Worm (Caenorhabditis elegans) whole organism, L4 larva: Measurements from ENCODE around the gene wdr-5.3.

Experiments
- F37D6.2 ChIP-seq: sonication (generic microtip); optimal IDR thresholded peaks from 2 replicates; lab custom pipeline; 2016; ENCODE audit warnings: mild to moderate bottlenecking, missing genetic modification characterization, missing compliant biosample characterization
- R02D3.7 ChIP-seq: fragments of 150-350 bp; sonication (generic microtip); optimal IDR thresholded peaks from 3 replicates; lab custom pipeline; 2014; ENCODE audit warnings: missing biosample characterization, missing genetic modification characterization
- T26A8.4 ChIP-seq: fragments of 200-800 bp; sonication (Bioruptor generic); IDR thresholded peaks from 2 replicates; pipeline ENCODE4 v1.3.6; 2022; ENCODE audit warnings: missing genetic modification characterization, missing compliant biosample characterization
- aly-2 ChIP-seq: sonication (generic microtip); optimal IDR thresholded peaks from 2 replicates; lab custom pipeline; 2018; ENCODE audit warnings: missing biosample characterization, missing genetic modification characterization
- ama-1 ChIP-seq: fragments of 150-350 bp; optimal IDR thresholded peaks from 2 replicates; lab custom pipeline; 2014; ENCODE audit warnings: inconsistent platforms, mixed read lengths
- attf-4 ChIP-seq: sonication (generic microtip); optimal IDR thresholded peaks from 3 replicates; lab custom pipeline; 2017; ENCODE audit warnings: missing biosample characterization, missing genetic modification characterization
- ces-1 ChIP-seq: fragments of 150-350 bp; sonication (generic microtip); optimal IDR thresholded peaks from 4 replicates; lab custom pipeline; 2014; ENCODE audit warnings: missing biosample characterization, missing genetic modification reagents, missing genetic modification characterization
- daf-8 ChIP-seq: fragments of 200-800 bp; sonication (Bioruptor generic); IDR thresholded peaks from 2 replicates; pipeline ENCODE4 v1.3.6; 2022; ENCODE audit warnings: missing genetic modification characterization, missing compliant biosample characterization
- dmd-6 ChIP-seq: fragments of 200-800 bp; sonication (Bioruptor generic); IDR thresholded peaks from 2 replicates; pipeline ENCODE4 v1.3.6; 2022; ENCODE audit warnings: missing genetic modification reagents, missing genetic modification characterization, missing compliant biosample characterization
- dmd-9 ChIP-seq: fragments of 200-800 bp; sonication (Bioruptor generic); IDR thresholded peaks from 2 replicates; pipeline ENCODE4 v1.3.6; 2022; ENCODE audit warnings: missing genetic modification reagents, missing genetic modification characterization, missing compliant biosample characterization
- duxl-1 ChIP-seq: sonication (generic microtip); optimal IDR thresholded peaks from 2 replicates; lab custom pipeline; 2016; ENCODE audit warnings: mild to moderate bottlenecking, missing genetic modification characterization, moderate library complexity, missing compliant biosample characterization; ENCODE audit not compliant: poor library complexity
- dve-1 ChIP-seq: sonication (generic microtip); optimal IDR thresholded peaks from 2 replicates; lab custom pipeline; 2017; ENCODE audit warnings: antibody characterized with exemption, mild to moderate bottlenecking, missing genetic modification characterization, missing compliant biosample characterization; ENCODE audit not compliant: insufficient read depth
- egl-27 ChIP-seq: sonication (generic microtip); optimal IDR thresholded peaks from 3 replicates; lab custom pipeline; 2017; ENCODE audit warnings: missing biosample characterization, missing genetic modification reagents, missing genetic modification characterization
- gei-8 ChIP-seq: fragments of 200-800 bp; sonication (Bioruptor generic); optimal IDR thresholded peaks from 2 replicates; lab custom pipeline; 2018; ENCODE audit warnings: mild to moderate bottlenecking, missing genetic modification characterization, missing compliant biosample characterization
- hif-1 ChIP-seq, 2 experiments: sonication (generic microtip); optimal IDR thresholded peaks; 2 replicates each; lab custom pipeline; 2016 to 2017; ENCODE audit warnings: missing compliant biosample characterization in 2 of 2, missing genetic modification characterization in 2 of 2, missing genetic modification reagents in 2 of 2, missing genotype in 2 of 2, mild to moderate bottlenecking in 1 of 2
- hlh-11 ChIP-seq: fragments of 200-800 bp; sonication (Bioruptor generic); optimal IDR thresholded peaks from 2 replicates; lab custom pipeline; 2018; ENCODE audit warnings: mild to moderate bottlenecking, missing genetic modification characterization, missing compliant biosample characterization
- hlh-30 ChIP-seq: sonication (generic microtip); optimal IDR thresholded peaks from 2 replicates; lab custom pipeline; 2017; ENCODE audit warnings: antibody characterized with exemption, mild to moderate bottlenecking, missing genetic modification characterization, missing compliant biosample characterization; ENCODE audit not compliant: insufficient read depth
- lin-13 ChIP-seq: fragments of 150-350 bp; optimal IDR thresholded peaks from 2 replicates; lab custom pipeline; 2014; ENCODE audit warnings: missing biosample characterization, missing genetic modification reagents, missing genetic modification characterization
- lsy-2 ChIP-seq, 2 experiments: fragments of 150-350 bp in 1 of 2; sonication (generic microtip) in 1 of 2; optimal IDR thresholded peaks; 2 replicates each; lab custom pipeline; 2014 to 2017; ENCODE audit warnings: missing biosample characterization in 2 of 2, missing genetic modification characterization in 2 of 2
- mes-2 ChIP-seq: sonication (generic microtip); optimal IDR thresholded peaks from 2 replicates; lab custom pipeline; 2016; ENCODE audit warnings: missing genotype, mild to moderate bottlenecking, missing genetic modification characterization, missing compliant biosample characterization; ENCODE audit not compliant: poor library complexity, severe bottlenecking
- mxl-3 ChIP-seq: fragments of 200-800 bp; sonication (Bioruptor generic); optimal IDR thresholded peaks from 2 replicates; lab custom pipeline; 2018; ENCODE audit warnings: mild to moderate bottlenecking, missing genetic modification characterization, missing compliant biosample characterization
- nhr-11 ChIP-seq: fragments of 150-350 bp; optimal IDR thresholded peaks from 2 replicates; lab custom pipeline; 2014; ENCODE audit warnings: missing biosample characterization, missing genetic modification characterization
- nhr-111 ChIP-seq: fragments of 200-800 bp; sonication (Bioruptor generic); optimal IDR thresholded peaks from 2 replicates; lab custom pipeline; 2018; ENCODE audit warnings: mild to moderate bottlenecking, missing genetic modification characterization, missing compliant biosample characterization
- nhr-25 ChIP-seq: sonication (generic microtip); optimal IDR thresholded peaks from 2 replicates; lab custom pipeline; 2017; ENCODE audit warnings: missing genetic modification characterization, mild to moderate bottlenecking, missing compliant biosample characterization, antibody characterized with exemption, moderate library complexity, borderline replicate concordance; ENCODE audit not compliant: insufficient read depth
- nhr-28 ChIP-seq: fragments of 150-350 bp; optimal IDR thresholded peaks from 2 replicates; lab custom pipeline; 2014; ENCODE audit warnings: missing biosample characterization, missing genetic modification characterization
- nhr-48 ChIP-seq: sonication (generic microtip); optimal IDR thresholded peaks from 2 replicates; lab custom pipeline; 2016; ENCODE audit warnings: mild to moderate bottlenecking, missing genetic modification characterization, missing compliant biosample characterization
- nhr-77 ChIP-seq: fragments of 150-350 bp; optimal IDR thresholded peaks from 2 replicates; lab custom pipeline; 2014; ENCODE audit warnings: missing biosample characterization, missing genetic modification characterization
- pha-4 ChIP-seq, 2 experiments: fragments of 150-350 bp in 1 of 2; fragments of 200-800 bp in 1 of 2; sonication (Bioruptor generic) in 1 of 2; IDR thresholded peaks in 1 of 2; optimal IDR thresholded peaks in 1 of 2; 2 replicates each; pipeline versions ENCODE4 v1.3.6 to Lab custom; 2014 to 2022; ENCODE audit warnings: missing genetic modification characterization in 2 of 2, missing genetic modification reagents in 2 of 2, missing biosample characterization in 1 of 2, missing compliant biosample characterization in 1 of 2
- rbr-2 ChIP-seq: sonication (generic microtip); optimal IDR thresholded peaks from 2 replicates; lab custom pipeline; 2016; ENCODE audit warnings: missing genotype, missing genetic modification characterization, missing compliant biosample characterization
- saeg-2 ChIP-seq: fragments of 200-800 bp; sonication (Bioruptor generic); IDR thresholded peaks from 2 replicates; pipeline ENCODE4 v1.3.6; 2022; ENCODE audit warnings: missing genetic modification reagents, missing genetic modification characterization, missing compliant biosample characterization
- skn-1 ChIP-seq: fragments of 150-350 bp; optimal IDR thresholded peaks from 2 replicates; lab custom pipeline; 2014; ENCODE audit warnings: missing biosample characterization, missing genetic modification characterization
- snpc-1.2 ChIP-seq: fragments of 200-800 bp; sonication (Bioruptor generic); IDR thresholded peaks from 2 replicates; pipeline ENCODE4 v1.3.6; 2022; ENCODE audit warnings: missing genetic modification reagents, missing genetic modification characterization, missing compliant biosample characterization
- spr-1 ChIP-seq: sonication (generic microtip); optimal IDR thresholded peaks from 2 replicates; lab custom pipeline; 2016; ENCODE audit warnings: mild to moderate bottlenecking, missing genetic modification characterization, missing compliant biosample characterization
- spr-3 ChIP-seq: fragments of 200-800 bp; sonication (Bioruptor generic); optimal IDR thresholded peaks from 2 replicates; lab custom pipeline; 2018; ENCODE audit warnings: mild to moderate bottlenecking, missing genetic modification characterization, missing compliant biosample characterization
- tag-97 ChIP-seq: fragments of 200-800 bp; sonication (Bioruptor generic); IDR thresholded peaks from 2 replicates; pipeline ENCODE4 v1.3.6; 2022; ENCODE audit warnings: missing genetic modification characterization, missing compliant biosample characterization
- unc-130 ChIP-seq: sonication (generic microtip); optimal IDR thresholded peaks from 2 replicates; lab custom pipeline; 2016; ENCODE audit warnings: missing genetic modification reagents, missing genetic modification characterization, missing compliant biosample characterization
- unc-39 ChIP-seq: sonication (generic microtip); optimal IDR thresholded peaks from 2 replicates; lab custom pipeline; 2017; ENCODE audit warnings: missing biosample characterization, missing genetic modification characterization
- unc-62 ChIP-seq, 3 experiments: fragments of 150-350 bp in 1 of 3; sonication (generic microtip); optimal IDR thresholded peaks in 2 of 3; peaks in 1 of 3; 1 replicate in 1 of 3; 2 replicates in 2 of 3; lab custom pipeline; 2014 to 2017; ENCODE audit warnings: missing biosample characterization in 3 of 3, missing genetic modification characterization in 3 of 3, missing genetic modification reagents in 3 of 3, missing genotype in 1 of 3
- vab-7 ChIP-seq: fragments of 200-800 bp; sonication (Bioruptor generic); IDR thresholded peaks from 2 replicates; pipeline ENCODE4 v1.3.6; 2022; ENCODE audit warnings: missing genetic modification reagents, missing genetic modification characterization, missing compliant biosample characterization

Gene wdr-5.3

DNA sequence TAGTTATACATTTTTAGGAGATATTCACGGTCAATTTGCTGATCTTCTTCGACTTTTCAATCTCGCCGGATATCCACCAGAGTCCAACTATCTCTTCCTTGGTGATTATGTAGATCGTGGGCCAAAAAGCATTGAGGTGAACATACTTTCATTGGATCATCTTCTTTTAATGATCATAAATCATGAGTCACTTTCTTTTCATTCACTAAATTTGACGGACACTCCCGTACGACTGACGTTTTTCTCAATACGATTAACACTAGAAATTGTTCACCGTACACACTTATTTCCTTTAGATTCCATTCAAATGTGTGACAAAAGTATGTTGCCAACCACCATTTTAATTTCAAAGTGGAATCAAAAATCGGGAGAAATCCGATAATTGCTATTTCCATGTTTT lies 34.0 kb upstream of the wdr-5.3 start:
- TF ChIP-seq dmd-9 (GFP tag; lab: Robert Waterston, UW) (no peak), unc-62 (GFP tag; optimal IDR thresholded peaks at IDR 0.05 in 1 of 2; lab: Kevin White, UChicago) (peak in 1 of 2 experiments; percentile 83), unc-62 (tag; optimal IDR thresholded peaks at IDR 0.05; lab: Kevin White, UChicago) (no peak)
- TF ChIP-seq, all 104 proteins: peak for 1

- TF ChIP-seq spr-1 (no peak), lin-13 (GFP tag; lab: Kevin White, UChicago) (no peak), ces-1 (GFP tag; lab: Kevin White, UChicago) (no peak), hlh-11 (tag; lab: Kevin White, UChicago) (no peak), ama-1 (lab: Kevin White, UChicago) (no peak), rbr-2 (tag; lab: Kevin White, UChicago) (peak; percentile 15), hlh-30 (peak; percentile 70)
- TF ChIP-seq, all 104 proteins: peak for 2
These were observed 28.6 kb upstream of the wdr-5.3 start for ce11 chrV:10708346-10708745.

- TF ChIP-seq nhr-77: no peak
- peak; percentile 22 for TF ChIP-seq hlh-30
These were observed 27.5 kb upstream of the wdr-5.3 start for ce11 chrV:10709385-10709784.

DNA sequence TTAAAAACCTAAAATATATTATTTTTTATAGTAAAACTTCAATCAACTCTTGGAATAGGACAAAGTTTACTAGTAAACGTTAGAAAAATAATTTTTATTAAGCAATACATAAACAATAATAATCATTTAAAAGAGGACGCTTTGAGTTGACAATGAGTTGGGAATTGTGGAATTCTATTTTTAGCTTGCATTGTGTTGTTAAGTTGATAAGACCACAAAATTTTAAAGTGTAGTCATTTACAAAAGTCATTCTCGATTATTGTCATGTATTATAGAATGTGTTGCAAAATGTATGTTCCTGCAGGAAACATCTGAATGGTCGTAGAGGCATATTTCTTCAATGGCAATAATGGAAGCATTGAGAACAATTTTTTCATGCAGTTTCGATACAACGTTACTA lies 25.9 kb upstream of the wdr-5.3 start:
- TF ChIP-seq lsy-2 (tag; optimal IDR thresholded peaks at IDR 0.05; lab: Kevin White, UChicago) (no peak), nhr-28 (tag; lab: Kevin White, UChicago) (peak; percentile 72), dve-1 (tag; lab: Kevin White, UChicago) (peak; percentile 50), daf-8 (GFP tag; lab: Robert Waterston, UW) (no peak)

- TF ChIP-seq egl-27 (tag; lab: Kevin White, UChicago) (no peak), pha-4 (GFP tag; IDR thresholded peaks at IDR 0.05; lab: Robert Waterston, UW) (no peak; the same call in 1 of the 2 replicates), pha-4 (tag; optimal IDR thresholded peaks at IDR 0.05; lab: Kevin White, UChicago) (no peak), duxl-1 (tag; lab: Kevin White, UChicago) (no peak), R02D3.7 (no peak), unc-130 (GFP tag; lab: Kevin White, UChicago) (no peak), lin-13 (GFP tag; lab: Kevin White, UChicago) (no peak), vab-7 (GFP tag; lab: Robert Waterston, UW) (0 out of 2 replicates have a peak, but pooled peaks have one; percentile 35), unc-39 (no peak), lsy-2 (tag; optimal IDR thresholded peaks at IDR 0.05; lab: Kevin White, UChicago) (no peak), dve-1 (tag; lab: Kevin White, UChicago) (no peak), skn-1 (tag; lab: Kevin White, UChicago) (no peak), dmd-6 (GFP tag; lab: Robert Waterston, UW) (no peak), nhr-11 (tag; lab: Kevin White, UChicago) (no peak), aly-2 (no peak), spr-3 (GFP tag; lab: Kevin White, UChicago) (no peak), nhr-111 (GFP tag; lab: Kevin White, UChicago) (no peak), snpc-1.2 (no peak), rbr-2 (tag; lab: Kevin White, UChicago) (no peak), tag-97 (GFP tag; lab: Robert Waterston, UW) (no peak), nhr-48 (tag; lab: Kevin White, UChicago) (no peak), nhr-25 (tag; lab: Kevin White, UChicago) (no peak), F37D6.2 (tag; lab: Kevin White, UChicago) (peak; percentile 18), hlh-30 (no peak), mxl-3 (GFP tag; lab: Kevin White, UChicago) (no peak), saeg-2 (peak; percentile 46; the same call in 1 of the 2 replicates), attf-4 (tag; lab: Kevin White, UChicago) (no peak), gei-8 (GFP tag; lab: Kevin White, UChicago) (no peak), mes-2 (no peak), T26A8.4 (GFP tag; lab: Robert Waterston, UW) (peak; percentile 21; the same call in 1 of the 2 replicates), hif-1 (tag; optimal IDR thresholded peaks at IDR 0.05; lab: Kevin White, UChicago) (peak in 1 of 2 experiments; percentile 12)
These were observed 24.9 kb upstream of the wdr-5.3 start for ce11 chrV:10711829-10712607.
